Worm (Caenorhabditis elegans) whole organism, late embryonic: ENCODE results near the gene clec-142.

Experiments used
- ahr-1 ChIP-seq: sonication (generic microtip); optimal IDR thresholded peaks from 2 replicates; lab custom pipeline; 2016; ENCODE audit warnings: missing genetic modification characterization, missing compliant biosample characterization
- ama-1 ChIP-seq: fragments of 150-350 bp; optimal IDR thresholded peaks from 2 replicates; lab custom pipeline; 2014
- ceh-14 ChIP-seq: sonication (generic microtip); optimal IDR thresholded peaks from 2 replicates; lab custom pipeline; 2016; ENCODE audit warnings: missing genotype, missing genetic modification characterization, missing compliant biosample characterization
- ceh-2 ChIP-seq: sonication (generic microtip); optimal IDR thresholded peaks from 2 replicates; lab custom pipeline; 2016; ENCODE audit warnings: missing genotype, missing genetic modification characterization, missing compliant biosample characterization
- ceh-31 ChIP-seq: sonication (generic microtip); optimal IDR thresholded peaks from 2 replicates; lab custom pipeline; 2016; ENCODE audit warnings: missing genetic modification characterization, missing compliant biosample characterization
- elt-2 ChIP-seq: sonication (generic microtip); optimal IDR thresholded peaks from 2 replicates; lab custom pipeline; 2016; ENCODE audit warnings: missing genetic modification reagents, missing genetic modification characterization, missing compliant biosample characterization
- elt-4 ChIP-seq: sonication (generic microtip); optimal IDR thresholded peaks from 2 replicates; lab custom pipeline; 2016; ENCODE audit warnings: missing genetic modification characterization, missing compliant biosample characterization
- lin-11 ChIP-seq: fragments of 200-800 bp; sonication (Bioruptor generic); optimal IDR thresholded peaks from 2 replicates; lab custom pipeline; 2018; ENCODE audit warnings: mild to moderate bottlenecking, missing genetic modification characterization, missing compliant biosample characterization
- nhr-11 ChIP-seq: fragments of 150-350 bp; optimal IDR thresholded peaks from 2 replicates; lab custom pipeline; 2014; ENCODE audit warnings: missing biosample characterization, missing genetic modification characterization
- pha-4 ChIP-seq: fragments of 150-350 bp; optimal IDR thresholded peaks from 2 replicates; lab custom pipeline; 2018; ENCODE audit warnings: missing biosample characterization, missing genetic modification reagents, missing genetic modification characterization
- ztf-16 ChIP-seq: sonication (generic microtip); optimal IDR thresholded peaks from 2 replicates; lab custom pipeline; 2017; ENCODE audit warnings: missing genetic modification characterization, missing compliant biosample characterization

ce11 chrII:8314768-8315167 lies 36.3 kb downstream of the clec-142 start:
- TF ChIP-seq elt-2 (tag; lab: Kevin White, UChicago) (no peak), nhr-11 (no peak), lin-11 (tag; lab: Kevin White, UChicago) (no peak), elt-4 (tag; lab: Kevin White, UChicago) (no peak), ceh-14 (tag; lab: Kevin White, UChicago) (no peak), ztf-16 (no peak), ahr-1 (tag; lab: Kevin White, UChicago) (no peak), pha-4 (tag; lab: Kevin White, UChicago) (no peak), ceh-31 (tag; lab: Kevin White, UChicago) (no peak), ama-1 (lab: Kevin White, UChicago) (no peak), ceh-2 (tag; lab: Kevin White, UChicago) (no peak)
